Fruit fly (Drosophila melanogaster) whole organism, wandering third instar larva: ENCODE data around the gene CG7728.

Experiments used
- HLH106 ChIP-seq: fragments of 200-800 bp; optimal IDR thresholded peaks from 3 replicates; lab custom pipeline; 2019; ENCODE audit warnings: missing biosample characterization, mild to moderate bottlenecking, missing genetic modification characterization, moderate library complexity
- Hr83 ChIP-seq: fragments of 200-300 bp; sonication (Bioruptor generic); optimal IDR thresholded peaks from 2 replicates; lab custom pipeline; 2016; ENCODE audit warnings: missing biosample characterization, mild to moderate bottlenecking, missing genetic modification characterization, moderate library complexity; ENCODE audit not compliant: poor library complexity, severe bottlenecking
- OdsH ChIP-seq: fragments of 200-800 bp; sonication (Bioruptor generic); optimal IDR thresholded peaks from 2 replicates; lab custom pipeline; 2016; ENCODE audit warnings: missing biosample characterization, mild to moderate bottlenecking, missing genetic modification characterization
- Rel ChIP-seq, 2 experiments: fragments of 200-800 bp; sonication (Bioruptor generic) in 1 of 2; optimal IDR thresholded peaks; 2 replicates in 1 of 2; 3 replicates in 1 of 2; lab custom pipeline; 2016 to 2019; ENCODE audit warnings: mild to moderate bottlenecking in 2 of 2, missing biosample characterization in 2 of 2, missing genetic modification characterization in 2 of 2, moderate library complexity in 1 of 2
- Vsx2 ChIP-seq: fragments of 200-300, 225-300 bp; sonication (Bioruptor generic); optimal IDR thresholded peaks from 2 replicates; lab custom pipeline; 2018; ENCODE audit warnings: missing biosample characterization, missing genetic modification characterization; ENCODE audit not compliant: partially characterized antibody
- dsf ChIP-seq: sonication (Bioruptor generic); optimal IDR thresholded peaks from 2 replicates; lab custom pipeline; 2016; ENCODE audit warnings: missing biosample characterization, missing genetic modification characterization, borderline replicate concordance
- h ChIP-seq: fragments of 200-800 bp; sonication (Bioruptor generic); optimal IDR thresholded peaks from 3 replicates; lab custom pipeline; 2016; ENCODE audit warnings: missing biosample characterization, mild to moderate bottlenecking, missing genetic modification characterization

DNA sequence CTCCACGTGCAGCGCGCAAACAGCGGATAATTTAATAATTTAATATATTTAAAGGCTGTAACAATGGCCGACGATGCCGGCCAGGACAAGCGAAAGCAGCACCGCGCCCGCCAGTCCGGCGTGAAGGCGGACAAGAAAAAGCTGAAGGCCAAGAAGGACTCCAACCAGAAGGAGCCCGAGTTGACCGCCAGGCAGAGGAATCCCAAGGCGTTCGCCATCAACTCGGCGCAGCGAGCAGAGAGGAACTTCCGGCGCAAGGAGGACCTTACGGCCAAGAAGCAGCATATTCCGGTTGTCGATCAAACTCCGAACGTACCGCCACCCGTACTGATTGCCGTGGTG is 211 bp downstream of the CG7728 start:
- TF ChIP-seq Rel (GFP tag; optimal IDR thresholded peaks at IDR 0.05; lab: Kevin White, UChicago) (no peak), Rel (tag; optimal IDR thresholded peaks at IDR 0.05; lab: Kevin White, UChicago) (no peak), HLH106 (tag; lab: Kevin White, UChicago) (no peak), Vsx2 (GFP tag; lab: Kevin White, UChicago) (no peak), OdsH (GFP tag; lab: Kevin White, UChicago) (no peak), h (GFP tag; lab: Kevin White, UChicago) (no peak), Hr83 (no peak), dsf (GFP tag; lab: Kevin White, UChicago) (no peak)
